Fruit fly (Drosophila melanogaster) whole organism, embryonic: ENCODE measurements around the gene RpS2.

ENCODE experiments used
- ATbp ChIP-seq: fragments of 200-800 bp; sonication (Bioruptor generic); optimal IDR thresholded peaks from 2 replicates; lab custom pipeline; 2017; ENCODE audit warnings: missing biosample characterization, mild to moderate bottlenecking, missing genetic modification characterization, missing genetic modification reagents
- Adf1 ChIP-seq: fragments of 200-800 bp; sonication (Bioruptor generic); IDR thresholded peaks from 2 replicates; pipeline ENCODE4 v1.3.6; 2022; ENCODE audit warnings: missing biosample characterization, missing genetic modification characterization
- Bteb2 ChIP-seq: fragments of 200-800 bp; sonication (Bioruptor generic); optimal IDR thresholded peaks from 2 replicates; lab custom pipeline; 2016; ENCODE audit warnings: missing biosample characterization, missing genetic modification characterization
- CG10267 ChIP-seq: fragments of 200-800 bp; sonication (Bioruptor generic); optimal IDR thresholded peaks from 2 replicates; lab custom pipeline; 2018; ENCODE audit warnings: missing biosample characterization, mild to moderate bottlenecking, missing genetic modification characterization, moderate library complexity
- CG10274 ChIP-seq: fragments of 200-800 bp; sonication (Bioruptor generic); optimal IDR thresholded peaks from 3 replicates; lab custom pipeline; 2017; ENCODE audit warnings: missing biosample characterization, mild to moderate bottlenecking, missing genetic modification characterization
- CG10366 ChIP-seq: fragments of 200-800 bp; sonication (Bioruptor generic); IDR thresholded peaks from 2 replicates; pipeline ENCODE4 v1.3.6; 2022; ENCODE audit warnings: missing biosample characterization, missing genetic modification characterization
- CG1233 ChIP-seq: fragments of 200-800 bp; sonication (Bioruptor generic); optimal IDR thresholded peaks from 4 replicates; lab custom pipeline; 2018; ENCODE audit warnings: missing biosample characterization, mild to moderate bottlenecking, missing genetic modification characterization
- CG13123 ChIP-seq: fragments of 200-800 bp; sonication (Bioruptor generic); optimal IDR thresholded peaks from 2 replicates; lab custom pipeline; 2016; ENCODE audit warnings: missing biosample characterization, missing genetic modification characterization
- CG15073 ChIP-seq: fragments of 200-800 bp; sonication (Bioruptor generic); optimal IDR thresholded peaks from 2 replicates; lab custom pipeline; 2016; ENCODE audit warnings: missing biosample characterization, missing genetic modification characterization
- CG1529 ChIP-seq: fragments of 200-800 bp; sonication (Bioruptor generic); optimal IDR thresholded peaks from 3 replicates; lab custom pipeline; 2018; ENCODE audit warnings: missing biosample characterization, missing genetic modification characterization
- CG15479 ChIP-seq: fragments of 200-800 bp; sonication (Bioruptor generic); optimal IDR thresholded peaks from 3 replicates; lab custom pipeline; 2019; ENCODE audit warnings: missing biosample characterization, mild to moderate bottlenecking, missing genetic modification characterization, moderate library complexity
- CG15514 ChIP-seq: fragments of 200-800 bp; sonication (Bioruptor generic); optimal IDR thresholded peaks from 3 replicates; lab custom pipeline; 2017; ENCODE audit warnings: missing biosample characterization, missing genetic modification characterization, mild to moderate bottlenecking, moderate library complexity, missing genetic modification reagents
- CG1602 ChIP-seq: fragments of 200-800 bp; sonication (Bioruptor generic); optimal IDR thresholded peaks from 3 replicates; lab custom pipeline; 2016; ENCODE audit warnings: missing biosample characterization, missing genetic modification characterization
- CG18599 ChIP-seq: fragments of 200-800 bp; sonication (Bioruptor generic); optimal IDR thresholded peaks from 3 replicates; lab custom pipeline; 2017; ENCODE audit warnings: missing biosample characterization, missing genetic modification characterization, mild to moderate bottlenecking, moderate library complexity, missing genetic modification reagents
- CG2875 ChIP-seq: fragments of 200-800 bp; sonication (Bioruptor generic); optimal IDR thresholded peaks from 2 replicates; lab custom pipeline; 2017; ENCODE audit warnings: missing biosample characterization, mild to moderate bottlenecking, missing genetic modification characterization, missing genetic modification reagents
- CG3065 ChIP-seq: fragments of 200-800 bp; sonication (Bioruptor generic); optimal IDR thresholded peaks from 2 replicates; lab custom pipeline; 2016; ENCODE audit warnings: missing biosample characterization, missing genetic modification characterization
- CG4282 ChIP-seq: fragments of 200-800 bp; sonication (Bioruptor generic); optimal IDR thresholded peaks from 2 replicates; lab custom pipeline; 2016; ENCODE audit warnings: missing biosample characterization, missing genetic modification characterization
- CG4617 ChIP-seq: fragments of 200-800 bp; sonication (Bioruptor generic); optimal IDR thresholded peaks from 3 replicates; lab custom pipeline; 2016; ENCODE audit warnings: missing biosample characterization, missing genetic modification characterization, borderline replicate concordance
- CG4707 ChIP-seq: fragments of 200-800 bp; sonication (Bioruptor generic); optimal IDR thresholded peaks from 2 replicates; lab custom pipeline; 2018; ENCODE audit warnings: missing biosample characterization, mild to moderate bottlenecking, missing genetic modification characterization, moderate library complexity
- CG5245 ChIP-seq: fragments of 200-800 bp; sonication (Bioruptor generic); optimal IDR thresholded peaks from 3 replicates; lab custom pipeline; 2016; ENCODE audit warnings: missing biosample characterization, missing genetic modification characterization
- CG6683 ChIP-seq: fragments of 200-800 bp; sonication (Bioruptor generic); optimal IDR thresholded peaks from 2 replicates; lab custom pipeline; 2017; ENCODE audit warnings: missing biosample characterization, mild to moderate bottlenecking, missing genetic modification characterization, missing genetic modification reagents
- CG8944 ChIP-seq: fragments of 200-800 bp; sonication (Bioruptor generic); optimal IDR thresholded peaks from 3 replicates; lab custom pipeline; 2016; ENCODE audit warnings: missing biosample characterization, missing genetic modification characterization
- D ChIP-seq, 2 experiments: fragments of 200-800 bp in 1 of 2; fragments of >200 bp in 1 of 2; sonication (Bioruptor generic) in 1 of 2; optimal IDR thresholded peaks; 2 replicates in 1 of 2; 3 replicates in 1 of 2; lab custom pipeline; 2017; ENCODE audit warnings: mild to moderate bottlenecking in 1 of 2, missing biosample characterization in 1 of 2, missing genetic modification characterization in 1 of 2, missing genetic modification reagents in 1 of 2
- Dref ChIP-seq: fragments of 200-800 bp; sonication (Bioruptor generic); IDR thresholded peaks from 2 replicates; pipeline ENCODE4 v1.3.6; 2022; ENCODE audit warnings: missing biosample characterization, missing genetic modification characterization
- Fer2 ChIP-seq: fragments of 200-800 bp; sonication (Bioruptor generic); optimal IDR thresholded peaks from 2 replicates; lab custom pipeline; 2018; ENCODE audit warnings: missing biosample characterization, mild to moderate bottlenecking, missing genetic modification characterization, moderate library complexity
- Fer3 ChIP-seq: fragments of 200-800 bp; sonication (Bioruptor generic); optimal IDR thresholded peaks from 2 replicates; lab custom pipeline; 2018; ENCODE audit warnings: missing biosample characterization, mild to moderate bottlenecking, missing genetic modification characterization, moderate library complexity
- MESR4 ChIP-seq: fragments of 200-800 bp; sonication (Bioruptor generic); optimal IDR thresholded peaks from 2 replicates; lab custom pipeline; 2018; ENCODE audit warnings: missing biosample characterization, mild to moderate bottlenecking, missing genetic modification characterization, moderate library complexity
- NfI ChIP-seq: fragments of 200-800 bp; sonication (Bioruptor generic); optimal IDR thresholded peaks from 3 replicates; lab custom pipeline; 2018; ENCODE audit warnings: missing biosample characterization, mild to moderate bottlenecking, missing genetic modification characterization, moderate library complexity
- Oli ChIP-seq: fragments of 200-800 bp; sonication (Bioruptor generic); optimal IDR thresholded peaks from 2 replicates; lab custom pipeline; 2018; ENCODE audit warnings: missing biosample characterization, mild to moderate bottlenecking, missing genetic modification characterization, moderate library complexity
- Opbp ChIP-seq: fragments of 200-800 bp; sonication (Bioruptor generic); IDR thresholded peaks from 3 replicates; pipeline ENCODE4 v1.3.6; 2022; ENCODE audit warnings: missing biosample characterization, missing genetic modification characterization; ENCODE audit not compliant: partially characterized antibody
- Usf ChIP-seq: fragments of 200-800 bp; sonication (Bioruptor generic); optimal IDR thresholded peaks from 2 replicates; lab custom pipeline; 2017; ENCODE audit warnings: missing genotype, missing biosample characterization, missing genetic modification characterization
- YL-1 ChIP-seq: fragments of 200-800 bp; sonication (Bioruptor generic); optimal IDR thresholded peaks from 3 replicates; lab custom pipeline; 2017; ENCODE audit warnings: missing biosample characterization, mild to moderate bottlenecking, missing genetic modification characterization
- ac ChIP-seq: fragments of 200-800 bp; sonication (Bioruptor generic); optimal IDR thresholded peaks from 3 replicates; lab custom pipeline; 2017; ENCODE audit warnings: missing biosample characterization, mild to moderate bottlenecking, missing genetic modification characterization
- amos ChIP-seq: fragments of 200-800 bp; sonication (Bioruptor generic); IDR thresholded peaks from 2 replicates; pipeline ENCODE4 v1.3.6; 2022; ENCODE audit warnings: missing biosample characterization, missing genetic modification characterization; ENCODE audit not compliant: partially characterized antibody
- ato ChIP-seq: fragments of 200-800 bp; sonication (Bioruptor generic); IDR thresholded peaks from 2 replicates; pipeline ENCODE4 v1.3.6; 2022; ENCODE audit warnings: missing biosample characterization, missing genetic modification characterization; ENCODE audit not compliant: partially characterized antibody
- chinmo ChIP-seq: fragments of 200-800 bp; sonication (Bioruptor generic); IDR thresholded peaks from 4 replicates; pipeline ENCODE4 v1.3.6; 2022; ENCODE audit warnings: missing biosample characterization, missing genetic modification characterization; ENCODE audit not compliant: partially characterized antibody
- eve ChIP-seq, 2 experiments: fragments of >200 bp; optimal IDR thresholded peaks; 2 replicates each; lab custom pipeline; 2017; ENCODE audit warnings: missing biosample characterization in 2 of 2, missing genetic modification characterization in 2 of 2
- gsb-n ChIP-seq: fragments of 200-800 bp; sonication (Bioruptor generic); optimal IDR thresholded peaks from 3 replicates; lab custom pipeline; 2018; ENCODE audit warnings: missing biosample characterization, mild to moderate bottlenecking, missing genetic modification characterization
- ken ChIP-seq: fragments of 200-800 bp; sonication (Bioruptor generic); IDR thresholded peaks from 3 replicates; pipeline ENCODE4 v1.3.6; 2022; ENCODE audit warnings: missing biosample characterization, missing genetic modification characterization
- onecut ChIP-seq: fragments of 200-800 bp; sonication (Bioruptor generic); IDR thresholded peaks from 2 replicates; pipeline ENCODE4 v1.3.6; 2022; ENCODE audit warnings: missing biosample characterization, missing genetic modification characterization
- psq ChIP-seq: fragments of 200-800 bp; sonication (Bioruptor generic); optimal IDR thresholded peaks from 2 replicates; lab custom pipeline; 2017; ENCODE audit warnings: missing biosample characterization, missing genetic modification characterization
- pum ChIP-seq: fragments of 200-800 bp; sonication (Bioruptor generic); optimal IDR thresholded peaks from 2 replicates; lab custom pipeline; 2016; ENCODE audit warnings: missing biosample characterization, missing genetic modification characterization
- rib ChIP-seq: fragments of 200-800 bp; sonication (Bioruptor generic); IDR thresholded peaks from 2 replicates; pipeline ENCODE4 v1.3.6; 2022; ENCODE audit warnings: missing biosample characterization, missing genetic modification characterization
- sd ChIP-seq: fragments of 200-800 bp; sonication (Bioruptor generic); optimal IDR thresholded peaks from 3 replicates; lab custom pipeline; 2018; ENCODE audit warnings: missing biosample characterization, mild to moderate bottlenecking, missing genetic modification characterization, moderate library complexity
- so ChIP-seq: fragments of 200-800 bp; sonication (Bioruptor generic); IDR thresholded peaks from 3 replicates; pipeline ENCODE4 v1.3.6; 2022; ENCODE audit warnings: missing biosample characterization, missing genetic modification characterization
- sr ChIP-seq: fragments of 200-800 bp; sonication (Bioruptor generic); IDR thresholded peaks from 3 replicates; pipeline ENCODE4 v1.3.6; 2022; ENCODE audit warnings: missing biosample characterization, missing genetic modification characterization
- tio ChIP-seq: fragments of 200-800 bp; sonication (Bioruptor generic); optimal IDR thresholded peaks from 2 replicates; lab custom pipeline; 2017; ENCODE audit warnings: missing biosample characterization, missing genetic modification characterization, inconsistent platforms
- tup ChIP-seq: fragments of 200-800 bp; sonication (Bioruptor generic); optimal IDR thresholded peaks from 2 replicates; lab custom pipeline; 2016; ENCODE audit warnings: missing biosample characterization, mild to moderate bottlenecking, missing genetic modification characterization, moderate library complexity
- unc-4 ChIP-seq: fragments of 200-800 bp; sonication (Bioruptor generic); IDR thresholded peaks from 2 replicates; pipeline ENCODE4 v1.3.6; 2022; ENCODE audit warnings: missing biosample characterization, missing genetic modification characterization; ENCODE audit not compliant: partially characterized antibody

RpS2 gene

DNA sequence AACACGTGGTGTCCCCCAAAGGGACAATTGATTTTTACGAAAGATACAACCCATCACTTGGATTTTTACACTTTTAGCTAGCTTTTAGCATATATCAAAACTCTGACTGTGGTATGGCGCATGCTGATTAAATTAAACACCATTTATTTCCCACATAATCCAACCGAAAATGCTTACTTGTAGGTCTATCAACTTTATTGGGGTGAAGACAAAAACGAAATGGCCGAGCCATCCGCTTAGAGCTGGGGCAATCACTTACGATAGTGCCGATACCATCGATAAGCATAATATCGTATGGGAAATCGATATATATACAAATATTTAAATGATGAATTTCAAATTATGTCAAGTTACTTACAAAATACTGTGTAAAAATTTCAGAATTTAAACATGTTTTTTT lies at the start of gene RpS2 (continued):
- TF ChIP-seq chinmo (GFP tag; lab: Robert Waterston, UW) (peak; percentile 98), Adf1 (GFP tag; lab: Robert Waterston, UW) (peak; percentile 40; the same call in 1 of the 2 replicates), CG15479 (GFP tag; lab: Kevin White, UChicago) (no peak), sr (peak; percentile 22; the same call in 1 of the 3 replicates), ato (GFP tag; lab: Robert Waterston, UW) (peak; percentile 98), CG10366 (GFP tag; lab: Robert Waterston, UW) (no peak), YL-1 (GFP tag; lab: Kevin White, UChicago) (peak; percentile 92), ATbp (GFP tag; lab: Kevin White, UChicago) (peak; percentile 31), sd (tag; lab: Kevin White, UChicago) (peak; percentile 84), ac (GFP tag; lab: Kevin White, UChicago) (peak; percentile 10), CG4707 (GFP tag; lab: Kevin White, UChicago) (peak; percentile 43), CG3065 (no peak), CG15073 (GFP tag; lab: Kevin White, UChicago) (no peak), CG8944 (GFP tag; lab: Kevin White, UChicago) (no peak), onecut (GFP tag; lab: Robert Waterston, UW) (peak; percentile 47; the same call in 1 of the 2 replicates), unc-4 (peak; percentile 99), NfI (GFP tag; lab: Kevin White, UChicago) (peak; percentile 16), D (optimal IDR thresholded peaks at IDR 0.05; lab: Kevin White, UChicago) (no peak), D (GFP tag; optimal IDR thresholded peaks at IDR 0.05; lab: Kevin White, UChicago) (peak; percentile 16), psq (GFP tag; lab: Kevin White, UChicago) (no peak), Bteb2 (GFP tag; lab: Kevin White, UChicago) (no peak), CG4282 (GFP tag; lab: Kevin White, UChicago) (no peak), CG1233 (GFP tag; lab: Kevin White, UChicago) (no peak), CG6683 (GFP tag; lab: Kevin White, UChicago) (no peak), CG15514 (GFP tag; lab: Kevin White, UChicago) (peak; percentile 71), CG10274 (GFP tag; lab: Kevin White, UChicago) (no peak), CG2875 (GFP tag; lab: Kevin White, UChicago) (peak; percentile 13), MESR4 (GFP tag; lab: Kevin White, UChicago) (peak; percentile 99), CG5245 (GFP tag; lab: Kevin White, UChicago) (no peak), so (GFP tag; lab: Robert Waterston, UW) (no peak), Dref (GFP tag; lab: Robert Waterston, UW) (peak; percentile 96), ken (GFP tag; lab: Robert Waterston, UW) (no peak), CG18599 (GFP tag; lab: Kevin White, UChicago) (no peak), Usf (GFP tag; lab: Kevin White, UChicago) (no peak), Oli (tag; lab: Kevin White, UChicago) (no peak), eve (GFP tag; optimal IDR thresholded peaks at IDR 0.05; lab: Kevin White, UChicago) (no peak), CG10267 (tag; lab: Kevin White, UChicago) (peak; percentile 65), amos (GFP tag; lab: Robert Waterston, UW) (peak; percentile 100), pum (no peak), Fer3 (peak; percentile 50), rib (GFP tag; lab: Robert Waterston, UW) (no peak; the same call in 1 of the 2 replicates), CG1602 (GFP tag; lab: Kevin White, UChicago) (no peak), CG4617 (GFP tag; lab: Kevin White, UChicago) (peak; percentile 44), CG1529 (GFP tag; lab: Kevin White, UChicago) (peak; percentile 32), Opbp (GFP tag; lab: Robert Waterston, UW) (peak; percentile 100), tio (no peak), CG13123 (peak; percentile 36), gsb-n (tag; lab: Kevin White, UChicago) (peak; percentile 60), tup (no peak), Fer2 (no peak)
